Fruit fly (Drosophila melanogaster): Measurements from ENCODE around the gene CG14011.
A peak's percentile ranks its signal among the peaks of the same experiment; 100 is the strongest.

CG14011 gene

dm6 chr2L:5569503-5569902, 11.4 kb downstream of the CG14011 start (continued):
- TF ChIP-seq Ada2b (GFP tag; IDR thresholded peaks at IDR 0.05) (peak; percentile 41; the same call in 1 of the 2 replicates), shn (GFP tag; optimal IDR thresholded peaks at IDR 0.05) (no peak), CG17186 (GFP tag; optimal IDR thresholded peaks at IDR 0.05) (no peak), CG17385 (GFP tag; optimal IDR thresholded peaks at IDR 0.05) (peak; percentile 26), CG12942 (GFP tag; optimal IDR thresholded peaks at IDR 0.05) (no peak), Chrac-16 (GFP tag; optimal IDR thresholded peaks at IDR 0.05) (no peak), NfI (GFP tag; optimal IDR thresholded peaks at IDR 0.05) (no peak), hbn (GFP tag; IDR thresholded peaks at IDR 0.05; ENCODE audit: partially characterized antibody) (no peak), CG17359 (tag; optimal IDR thresholded peaks at IDR 0.05) (no peak), HHEX (GFP tag; optimal IDR thresholded peaks at IDR 0.05) (peak; percentile 24), kni (GFP tag; optimal IDR thresholded peaks at IDR 0.05) (no peak), az2 (GFP tag; optimal IDR thresholded peaks at IDR 0.05) (no peak), CG13775 (GFP tag; optimal IDR thresholded peaks at IDR 0.05) (no peak), usp (GFP tag; optimal IDR thresholded peaks at IDR 0.05) (no peak), maf-S (GFP tag; optimal IDR thresholded peaks at IDR 0.05) (no peak), ab (GFP tag; optimal IDR thresholded peaks at IDR 0.05) (no peak), fd96Cb (tag; optimal IDR thresholded peaks at IDR 0.05) (peak; percentile 4), CG33213 (GFP tag; optimal IDR thresholded peaks at IDR 0.05) (no peak), MTF-1 (GFP tag; optimal IDR thresholded peaks at IDR 0.05; ENCODE audit: borderline replicate concordance) (no peak), Blimp-1 (GFP tag; optimal IDR thresholded peaks at IDR 0.05) (no peak), CG14965 (GFP tag; optimal IDR thresholded peaks at IDR 0.05; ENCODE audit: borderline replicate concordance) (no peak), Spps (tag; optimal IDR thresholded peaks at IDR 0.05) (no peak), oc (tag; optimal IDR thresholded peaks at IDR 0.05) (no peak), CG10565 (GFP tag; optimal IDR thresholded peaks at IDR 0.05) (no peak), ftz-f1 (GFP tag; optimal IDR thresholded peaks at IDR 0.05) (no peak), yki (optimal IDR thresholded peaks at IDR 0.05) (no peak), Ets97D (GFP tag; optimal IDR thresholded peaks at IDR 0.05) (no peak), caup (GFP tag; optimal IDR thresholded peaks at IDR 0.05; ENCODE audit: severe bottlenecking) (peak; percentile 20), CG7556 (GFP tag; optimal IDR thresholded peaks at IDR 0.05) (no peak), fru (optimal IDR thresholded peaks at IDR 0.05) (no peak), stwl (tag; optimal IDR thresholded peaks at IDR 0.05) (no peak), Xbp1 (GFP tag; optimal IDR thresholded peaks at IDR 0.05) (peak; percentile 9), esg (GFP tag; conservative IDR thresholded peaks at IDR 0.05) (no peak), Sox100B (GFP tag; optimal IDR thresholded peaks at IDR 0.05) (no peak), ranshi (GFP tag; IDR thresholded peaks at IDR 0.05) (peak; percentile 10; the same call in 1 of the 2 replicates), lilli (GFP tag; optimal IDR thresholded peaks at IDR 0.05) (peak; percentile 32), CG5953 (GFP tag; IDR thresholded peaks at IDR 0.05) (no peak), CG1792 (GFP tag; optimal IDR thresholded peaks at IDR 0.05) (no peak), Atf3 (GFP tag; optimal IDR thresholded peaks at IDR 0.05) (no peak), lov (optimal IDR thresholded peaks at IDR 0.05) (no peak), lov (GFP tag; IDR thresholded peaks at IDR 0.05) (no peak), CG10267 (tag; optimal IDR thresholded peaks at IDR 0.05) (no peak), dati (GFP tag; IDR thresholded peaks at IDR 0.05) (no peak), Trl (optimal IDR thresholded peaks at IDR 0.05) (no peak), Trl (GFP tag; optimal IDR thresholded peaks at IDR 0.05) (peak; percentile 30), lmd (GFP tag; IDR thresholded peaks at IDR 0.05) (peak; percentile 46; the same call in 1 of the 2 replicates), ap (GFP tag; IDR thresholded peaks at IDR 0.05) (no peak), CG32772 (GFP tag; IDR thresholded peaks at IDR 0.05) (peak; percentile 44), sens-2 (GFP tag; IDR thresholded peaks at IDR 0.05) (no peak), CG11560 (tag; IDR thresholded peaks at IDR 0.05) (0 out of 3 replicates have a peak, but pooled peaks have one; percentile 34), CG16863 (GFP tag; optimal IDR thresholded peaks at IDR 0.05) (no peak), CG2120 (GFP tag; optimal IDR thresholded peaks at IDR 0.05) (peak; percentile 67), CG11504 (tag; optimal IDR thresholded peaks at IDR 0.05) (peak; percentile 52)
